Fruit fly (Drosophila melanogaster) whole organism, embryonic: ENCODE results near the gene lectin-21Cb.

ENCODE experiments used
- Aef1 ChIP-seq: fragments of 200-800 bp; sonication (Bioruptor generic); IDR thresholded peaks from 3 replicates; pipeline ENCODE4 v1.3.6; 2022; ENCODE audit warnings: missing biosample characterization, missing genetic modification characterization
- CG10565 ChIP-seq: fragments of 200-800 bp; sonication (Bioruptor generic); optimal IDR thresholded peaks from 3 replicates; lab custom pipeline; 2016; ENCODE audit warnings: missing biosample characterization, mild to moderate bottlenecking, missing genetic modification characterization
- CG10959 ChIP-seq: fragments of 200-800 bp; sonication (Bioruptor generic); IDR thresholded peaks from 2 replicates; pipeline ENCODE4 v1.3.6; 2022; ENCODE audit warnings: missing biosample characterization, missing genetic modification characterization
- CG12236 ChIP-seq: fragments of 200-800 bp; sonication (Bioruptor generic); optimal IDR thresholded peaks from 2 replicates; lab custom pipeline; 2016; ENCODE audit warnings: missing biosample characterization, missing genetic modification characterization
- CG12299 ChIP-seq: fragments of 200-800 bp; sonication (Bioruptor generic); optimal IDR thresholded peaks from 2 replicates; lab custom pipeline; 2018; ENCODE audit warnings: missing biosample characterization, mild to moderate bottlenecking, missing genetic modification characterization
- CG13894 ChIP-seq: fragments of 200-800 bp; sonication (Bioruptor generic); optimal IDR thresholded peaks from 3 replicates; lab custom pipeline; 2018; ENCODE audit warnings: missing biosample characterization, mild to moderate bottlenecking, missing genetic modification characterization, moderate library complexity
- CG15269 ChIP-seq: fragments of 200-800 bp; sonication (Bioruptor generic); optimal IDR thresholded peaks from 2 replicates; lab custom pipeline; 2018; ENCODE audit warnings: missing biosample characterization, mild to moderate bottlenecking, missing genetic modification characterization, moderate library complexity
- CG18011 ChIP-seq: fragments of 200-800 bp; sonication (Bioruptor generic); optimal IDR thresholded peaks from 2 replicates; lab custom pipeline; 2017; ENCODE audit warnings: missing biosample characterization, missing genetic modification characterization, mild to moderate bottlenecking, moderate library complexity, missing genotype
- CG2712 ChIP-seq: fragments of 200-800 bp; optimal IDR thresholded peaks from 3 replicates; lab custom pipeline; 2019; ENCODE audit warnings: missing biosample characterization, mild to moderate bottlenecking, missing genetic modification characterization, moderate library complexity
- CG2889 ChIP-seq: fragments of 200-800 bp; sonication (Bioruptor generic); IDR thresholded peaks from 3 replicates; pipeline ENCODE4 v1.3.6; 2022; ENCODE audit warnings: missing biosample characterization, missing genetic modification characterization
- CG30403 ChIP-seq: fragments of 200-800 bp; sonication (Bioruptor generic); optimal IDR thresholded peaks from 3 replicates; lab custom pipeline; 2016; ENCODE audit warnings: missing biosample characterization, missing genetic modification characterization
- CG42726 ChIP-seq: fragments of 200-800 bp; sonication (Bioruptor generic); IDR thresholded peaks from 2 replicates; pipeline ENCODE4 v1.3.6; 2022; ENCODE audit warnings: missing biosample characterization, missing genetic modification characterization; ENCODE audit not compliant: partially characterized antibody
- CG4360 ChIP-seq: fragments of 200-800 bp; sonication (Bioruptor generic); IDR thresholded peaks from 2 replicates; pipeline ENCODE4 v1.3.6; 2022; ENCODE audit warnings: missing biosample characterization, missing genetic modification characterization
- CG6254 ChIP-seq: fragments of 200-800 bp; sonication (Bioruptor generic); optimal IDR thresholded peaks from 3 replicates; lab custom pipeline; 2017; ENCODE audit warnings: mild to moderate bottlenecking, missing biosample characterization, missing genetic modification reagents, missing genetic modification characterization
- CG6765 ChIP-seq: fragments of 200-800 bp; sonication (Bioruptor generic); optimal IDR thresholded peaks from 3 replicates; lab custom pipeline; 2017; ENCODE audit warnings: missing biosample characterization, mild to moderate bottlenecking, missing genetic modification characterization
- CG7357 ChIP-seq: fragments of 200-800 bp; sonication (Bioruptor generic); IDR thresholded peaks from 3 replicates; pipeline ENCODE4 v1.3.6; 2022; ENCODE audit warnings: missing biosample characterization, missing genetic modification characterization
- CG8290 ChIP-seq, 3 experiments: fragments of 200-800 bp; sonication (Bioruptor generic); optimal IDR thresholded peaks; 2 replicates each; lab custom pipeline; 2016 to 2019; ENCODE audit warnings: missing biosample characterization in 3 of 3, missing genetic modification characterization in 3 of 3, mild to moderate bottlenecking in 2 of 3, moderate library complexity in 1 of 3
- CTCF ChIP-seq: fragments of 200-800 bp; sonication (Bioruptor generic); optimal IDR thresholded peaks from 2 replicates; lab custom pipeline; 2017; ENCODE audit warnings: missing biosample characterization, mild to moderate bottlenecking, missing genetic modification characterization, moderate library complexity
- Dfd ChIP-seq, 2 experiments: fragments of >200 bp; optimal IDR thresholded peaks; 2 replicates each; lab custom pipeline; 2017; ENCODE audit warnings: missing biosample characterization in 2 of 2, missing genetic modification characterization in 2 of 2
- Dp ChIP-seq: fragments of 200-800 bp; sonication (Bioruptor generic); optimal IDR thresholded peaks from 2 replicates; lab custom pipeline; 2018; ENCODE audit warnings: missing biosample characterization, mild to moderate bottlenecking, missing genetic modification characterization, moderate library complexity
- ERR ChIP-seq: fragments of 200-800 bp; sonication (Bioruptor generic); optimal IDR thresholded peaks from 2 replicates; lab custom pipeline; 2016; ENCODE audit warnings: missing biosample characterization, missing genetic modification characterization
- Eip74EF ChIP-seq, 2 experiments: fragments of 200-800 bp in 1 of 2; fragments of >200 bp in 1 of 2; sonication (Bioruptor generic) in 1 of 2; optimal IDR thresholded peaks; 2 replicates each; lab custom pipeline; 2017 to 2019; ENCODE audit warnings: missing biosample characterization in 2 of 2, missing genetic modification characterization in 2 of 2, mild to moderate bottlenecking in 1 of 2, moderate library complexity in 1 of 2
- Ets97D ChIP-seq: fragments of 200-800 bp; sonication (Bioruptor generic); optimal IDR thresholded peaks from 3 replicates; lab custom pipeline; 2016; ENCODE audit warnings: missing biosample characterization, missing genetic modification characterization
- Fer2 ChIP-seq: fragments of 200-800 bp; sonication (Bioruptor generic); optimal IDR thresholded peaks from 2 replicates; lab custom pipeline; 2018; ENCODE audit warnings: missing biosample characterization, mild to moderate bottlenecking, missing genetic modification characterization, moderate library complexity
- HLH3B ChIP-seq: fragments of 200-800 bp; sonication (Bioruptor generic); IDR thresholded peaks from 2 replicates; pipeline ENCODE4 v1.3.6; 2022; ENCODE audit warnings: missing biosample characterization, missing genetic modification characterization
- Hand ChIP-seq: fragments of 200-800 bp; sonication (Bioruptor generic); optimal IDR thresholded peaks from 2 replicates; lab custom pipeline; 2017; ENCODE audit warnings: mild to moderate bottlenecking, missing biosample characterization, missing genetic modification reagents, missing genetic modification characterization
- Myb ChIP-seq: fragments of 200-800 bp; sonication (Bioruptor generic); optimal IDR thresholded peaks from 2 replicates; lab custom pipeline; 2016; ENCODE audit warnings: missing biosample characterization, missing genetic modification characterization
- NfI ChIP-seq: fragments of 200-800 bp; sonication (Bioruptor generic); optimal IDR thresholded peaks from 3 replicates; lab custom pipeline; 2018; ENCODE audit warnings: missing biosample characterization, mild to moderate bottlenecking, missing genetic modification characterization, moderate library complexity
- Oaz ChIP-seq: fragments of 200-800 bp; sonication (Bioruptor generic); IDR thresholded peaks from 2 replicates; pipeline ENCODE4 v1.3.6; 2022; ENCODE audit warnings: missing biosample characterization, missing genetic modification characterization
- Six4 ChIP-seq: fragments of 200-800 bp; sonication (Bioruptor generic); optimal IDR thresholded peaks from 2 replicates; lab custom pipeline; 2016; ENCODE audit warnings: missing biosample characterization, missing genetic modification characterization
- bbx ChIP-seq: fragments of 200-800 bp; sonication (Bioruptor generic); IDR thresholded peaks from 2 replicates; pipeline ENCODE4 v1.3.6; 2022; ENCODE audit warnings: missing biosample characterization, missing genetic modification characterization; ENCODE audit not compliant: partially characterized antibody
- br ChIP-seq: fragments of >200 bp; optimal IDR thresholded peaks from 2 replicates; lab custom pipeline; 2017
- corto ChIP-seq: fragments of 200-800 bp; sonication (Bioruptor generic); optimal IDR thresholded peaks from 2 replicates; lab custom pipeline; 2016; ENCODE audit warnings: missing biosample characterization, mild to moderate bottlenecking, missing genetic modification characterization, moderate library complexity
- dpn ChIP-seq, 2 experiments: fragments of 200-800 bp; sonication (Bioruptor generic); optimal IDR thresholded peaks; 3 replicates each; lab custom pipeline; 2016; ENCODE audit warnings: missing biosample characterization in 2 of 2, missing genetic modification characterization in 2 of 2
- dysf ChIP-seq: fragments of 200-800 bp; sonication (Bioruptor generic); IDR thresholded peaks from 3 replicates; pipeline ENCODE4 v1.3.6; 2022; ENCODE audit warnings: missing biosample characterization, missing genetic modification characterization
- fd102C ChIP-seq: fragments of 200-800 bp; sonication (Bioruptor generic); optimal IDR thresholded peaks from 2 replicates; lab custom pipeline; 2018; ENCODE audit warnings: missing biosample characterization, mild to moderate bottlenecking, missing genetic modification characterization, moderate library complexity
- hb ChIP-seq: fragments of 200-800 bp; sonication (Bioruptor generic); IDR thresholded peaks from 3 replicates; pipeline ENCODE4 v1.3.6; 2022; ENCODE audit warnings: missing biosample characterization, missing genetic modification characterization; ENCODE audit not compliant: partially characterized antibody
- inv ChIP-seq: fragments of 200-800 bp; sonication (Bioruptor generic); IDR thresholded peaks from 2 replicates; pipeline ENCODE4 v1.3.6; 2022; ENCODE audit warnings: missing biosample characterization, missing genetic modification characterization; ENCODE audit not compliant: partially characterized antibody
- jumu ChIP-seq: fragments of 200-800 bp; sonication (Bioruptor generic); optimal IDR thresholded peaks from 3 replicates; lab custom pipeline; 2016; ENCODE audit warnings: missing biosample characterization, missing genetic modification characterization
- lov ChIP-seq, 2 experiments: fragments of 200-800 bp in 1 of 2; fragments of >200 bp in 1 of 2; sonication (Bioruptor generic) in 1 of 2; IDR thresholded peaks in 1 of 2; optimal IDR thresholded peaks in 1 of 2; 2 replicates in 1 of 2; 3 replicates in 1 of 2; pipeline versions ENCODE4 v1.3.6 to Lab custom; 2017 to 2022; ENCODE audit warnings: missing biosample characterization in 1 of 2, missing genetic modification characterization in 1 of 2
- luna ChIP-seq: fragments of 200-800 bp; sonication (Bioruptor generic); optimal IDR thresholded peaks from 2 replicates; lab custom pipeline; 2016; ENCODE audit warnings: missing biosample characterization, missing genetic modification characterization
- mld ChIP-seq: fragments of 200-800 bp; sonication (Bioruptor generic); IDR thresholded peaks from 3 replicates; pipeline ENCODE4 v1.3.6; 2022; ENCODE audit warnings: missing biosample characterization, missing genetic modification characterization; ENCODE audit not compliant: partially characterized antibody
- pita ChIP-seq: fragments of 200-800 bp; sonication (Bioruptor generic); optimal IDR thresholded peaks from 2 replicates; lab custom pipeline; 2017; ENCODE audit warnings: missing biosample characterization, mild to moderate bottlenecking, missing genetic modification characterization
- prd ChIP-seq, 3 experiments: fragments of >200 bp in 2 of 3; fragments of 200-800 bp in 1 of 3; sonication (Bioruptor generic) in 1 of 3; optimal IDR thresholded peaks in 2 of 3; IDR thresholded peaks in 1 of 3; 2 replicates in 2 of 3; 3 replicates in 1 of 3; pipeline versions ENCODE4 v1.3.6 to Lab custom; 2017 to 2022; ENCODE audit warnings: missing biosample characterization in 1 of 3, missing genetic modification characterization in 1 of 3
- psq ChIP-seq: fragments of 200-800 bp; sonication (Bioruptor generic); optimal IDR thresholded peaks from 2 replicates; lab custom pipeline; 2017; ENCODE audit warnings: missing biosample characterization, missing genetic modification characterization
- pzg ChIP-seq: fragments of 200-800 bp; sonication (Bioruptor generic); optimal IDR thresholded peaks from 3 replicates; lab custom pipeline; 2018; ENCODE audit warnings: missing biosample characterization, mild to moderate bottlenecking, missing genetic modification characterization, moderate library complexity
- tio ChIP-seq: fragments of 200-800 bp; sonication (Bioruptor generic); optimal IDR thresholded peaks from 2 replicates; lab custom pipeline; 2017; ENCODE audit warnings: missing biosample characterization, missing genetic modification characterization, inconsistent platforms
- trh ChIP-seq: fragments of 200-800 bp; sonication (Bioruptor generic); optimal IDR thresholded peaks from 2 replicates; lab custom pipeline; 2016; ENCODE audit warnings: missing biosample characterization, missing genetic modification characterization
- yki ChIP-seq: fragments of >200 bp; optimal IDR thresholded peaks from 3 replicates; lab custom pipeline; 2018
- zfh1 ChIP-seq: fragments of 200-800 bp; sonication (Bioruptor generic); IDR thresholded peaks from 3 replicates; pipeline ENCODE4 v1.3.6; 2022; ENCODE audit warnings: missing biosample characterization, missing genetic modification characterization

Gene lectin-21Cb

DNA sequence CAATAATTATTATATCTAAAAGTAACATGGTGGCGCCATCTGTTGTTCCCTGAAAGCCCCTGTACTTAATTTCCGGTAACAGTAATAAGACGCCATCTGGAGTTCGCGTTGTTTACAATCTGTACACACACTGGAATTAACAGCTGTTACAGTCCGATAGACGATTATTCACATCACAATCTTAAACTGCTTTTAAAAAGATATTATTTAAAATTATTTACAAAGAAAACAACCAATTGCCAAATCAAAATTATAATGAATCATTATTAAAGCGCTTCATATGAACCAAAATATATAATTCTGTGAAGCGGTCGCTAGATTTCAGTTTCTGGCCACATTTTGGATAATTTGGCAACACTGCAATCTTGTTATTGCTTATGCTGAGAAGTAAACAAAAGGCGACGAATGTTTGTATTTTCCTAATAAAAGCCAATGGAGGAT is 18.5 kb downstream of the lectin-21Cb start, which contains the start of gene CG13689 (continued):
- TF ChIP-seq hb (GFP tag; lab: Robert Waterston, UW) (no peak), Fer2 (tag; lab: Kevin White, UChicago) (peak; percentile 16), pzg (GFP tag; lab: Kevin White, UChicago) (peak; percentile 32), CG2889 (GFP tag; lab: Robert Waterston, UW) (no peak), Hand (no peak), Myb (GFP tag; lab: Kevin White, UChicago) (no peak), CG6254 (GFP tag; lab: Kevin White, UChicago) (no peak), zfh1 (GFP tag; lab: Robert Waterston, UW) (peak; percentile 70), lov (optimal IDR thresholded peaks at IDR 0.05; lab: Kevin White, UChicago) (no peak), lov (GFP tag; IDR thresholded peaks at IDR 0.05; lab: Robert Waterston, UW) (no peak), trh (no peak), Ets97D (GFP tag; lab: Kevin White, UChicago) (peak; percentile 52), br (lab: Kevin White, UChicago) (no peak), tio (GFP tag; lab: Kevin White, UChicago) (peak; percentile 50), CG13894 (tag; lab: Kevin White, UChicago) (no peak), CG6765 (GFP tag; lab: Kevin White, UChicago) (no peak), inv (GFP tag; lab: Robert Waterston, UW) (no peak), pita (GFP tag; lab: Kevin White, UChicago) (peak; percentile 17), CG30403 (peak; percentile 68), psq (GFP tag; lab: Kevin White, UChicago) (no peak), CG10565 (GFP tag; lab: Kevin White, UChicago) (no peak), corto (no peak), Dfd (GFP tag; optimal IDR thresholded peaks at IDR 0.05; lab: Kevin White, UChicago) (no peak), CG7357 (GFP tag; lab: Robert Waterston, UW) (no peak), CG2712 (tag; lab: Kevin White, UChicago) (peak; percentile 74), CG12299 (tag; lab: Kevin White, UChicago) (no peak), NfI (peak; percentile 60), CG8290 (GFP tag; optimal IDR thresholded peaks at IDR 0.05; lab: Kevin White, UChicago) (peak; percentile 49), CG8290 (tag; optimal IDR thresholded peaks at IDR 0.05; lab: Kevin White, UChicago) (no peak), dysf (GFP tag; lab: Robert Waterston, UW) (peak; percentile 71), HLH3B (GFP tag; lab: Robert Waterston, UW) (no peak; the same call in 1 of the 2 replicates), bbx (GFP tag; lab: Robert Waterston, UW) (no peak), Oaz (GFP tag; lab: Robert Waterston, UW) (no peak), ERR (GFP tag; lab: Kevin White, UChicago) (no peak), Eip74EF (GFP tag; optimal IDR thresholded peaks at IDR 0.05; lab: Kevin White, UChicago) (no peak), prd (optimal IDR thresholded peaks at IDR 0.05; lab: Kevin White, UChicago) (no peak), prd (GFP tag; IDR thresholded peaks at IDR 0.05; lab: Robert Waterston, UW) (peak; percentile 61; the same call in 2 of the 3 replicates), mld (GFP tag; lab: Robert Waterston, UW) (no peak), CG4360 (GFP tag; lab: Robert Waterston, UW) (no peak), dpn (GFP tag; optimal IDR thresholded peaks at IDR 0.05; lab: Kevin White, UChicago) (peak; percentile 2 to 67), CG42726 (GFP tag; lab: Robert Waterston, UW) (no peak; the same call in 1 of the 2 replicates), Dp (GFP tag; lab: Kevin White, UChicago) (peak; percentile 28), CTCF (GFP tag; lab: Kevin White, UChicago) (peak; percentile 100), jumu (no peak), CG18011 (no peak), fd102C (peak; percentile 37), Aef1 (GFP tag; lab: Robert Waterston, UW) (peak; percentile 46; the same call in 1 of the 3 replicates), yki (lab: Kevin White, UChicago) (no peak), Six4 (GFP tag; lab: Kevin White, UChicago) (no peak), CG15269 (tag; lab: Kevin White, UChicago) (no peak), CG10959 (GFP tag; lab: Robert Waterston, UW) (no peak), luna (GFP tag; lab: Kevin White, UChicago) (no peak), CG12236 (peak; percentile 0)
